Worm (Caenorhabditis elegans) whole organism, young adult: ENCODE results near the gene tos-1.

ENCODE experiments used
- B0035.1 ChIP-seq: sonication (generic microtip); optimal IDR thresholded peaks from 2 replicates; lab custom pipeline; 2016; ENCODE audit warnings: missing genetic modification characterization, mild to moderate bottlenecking, missing compliant biosample characterization, missing genotype, missing genetic modification reagents
- C06A6.2 ChIP-seq: fragments of 200-800 bp; sonication (Bioruptor generic); conservative IDR thresholded peaks from 2 replicates; pipeline ENCODE4 v1.3.6; 2022; ENCODE audit warnings: missing genetic modification characterization, missing compliant biosample characterization
- F10E7.11 ChIP-seq: sonication (generic microtip); optimal IDR thresholded peaks from 2 replicates; lab custom pipeline; 2017; ENCODE audit warnings: mild to moderate bottlenecking, missing genetic modification characterization, moderate library complexity, missing compliant biosample characterization
- F22D6.2 ChIP-seq: sonication (generic microtip); optimal IDR thresholded peaks from 2 replicates; lab custom pipeline; 2016; ENCODE audit warnings: mild to moderate bottlenecking, missing genetic modification characterization, missing compliant biosample characterization
- F33H1.4 ChIP-seq: fragments of 200-800 bp; sonication (Bioruptor generic); IDR thresholded peaks from 2 replicates; pipeline ENCODE4 v1.3.6; 2022; ENCODE audit warnings: missing genetic modification reagents, missing genetic modification characterization, missing compliant biosample characterization
- F37B4.10 ChIP-seq: fragments of 200-800 bp; sonication (Bioruptor generic); IDR thresholded peaks from 2 replicates; pipeline ENCODE4 v1.3.6; 2022; ENCODE audit warnings: missing genetic modification characterization, missing compliant biosample characterization
- F39B2.1 ChIP-seq: fragments of 200-800 bp; sonication (Bioruptor generic); IDR thresholded peaks from 2 replicates; pipeline ENCODE4 v1.3.6; 2022; ENCODE audit warnings: missing genetic modification reagents, missing genetic modification characterization, missing compliant biosample characterization
- F57A8.1 ChIP-seq: fragments of 200-800 bp; sonication (Bioruptor generic); optimal IDR thresholded peaks from 2 replicates; lab custom pipeline; 2018; ENCODE audit warnings: mild to moderate bottlenecking, missing genetic modification characterization, moderate library complexity, missing compliant biosample characterization
- K11D2.4 ChIP-seq: fragments of 200-800 bp; sonication (Bioruptor generic); IDR thresholded peaks from 2 replicates; pipeline ENCODE4 v1.3.6; 2022; ENCODE audit warnings: missing genetic modification reagents, missing genetic modification characterization, missing compliant biosample characterization
- Y56A3A.18 ChIP-seq: fragments of 200-800 bp; sonication (Bioruptor generic); IDR thresholded peaks from 2 replicates; pipeline ENCODE4 v1.3.6; 2022; ENCODE audit warnings: missing genetic modification reagents, missing genetic modification characterization, missing compliant biosample characterization
- Y95B8A.8 ChIP-seq: fragments of 200-800 bp; sonication (Bioruptor generic); IDR thresholded peaks from 2 replicates; pipeline ENCODE4 v1.3.6; 2022; ENCODE audit warnings: missing genetic modification reagents, missing genetic modification characterization, missing compliant biosample characterization
- atf-7 ChIP-seq: sonication (generic microtip); optimal IDR thresholded peaks from 2 replicates; lab custom pipeline; 2017; ENCODE audit warnings: mild to moderate bottlenecking, missing genetic modification characterization, missing compliant biosample characterization
- attf-3 ChIP-seq: fragments of 200-800 bp; sonication (Bioruptor generic); conservative IDR thresholded peaks from 2 replicates; pipeline ENCODE4 v1.3.6; 2022; ENCODE audit warnings: missing genetic modification reagents, missing genetic modification characterization, missing compliant biosample characterization
- attf-5 ChIP-seq: fragments of 200-800 bp; sonication (Bioruptor generic); optimal IDR thresholded peaks from 2 replicates; lab custom pipeline; 2018; ENCODE audit warnings: mild to moderate bottlenecking, missing genetic modification characterization, missing compliant biosample characterization
- bed-1 ChIP-seq: fragments of 200-800 bp; sonication (Bioruptor generic); IDR thresholded peaks from 2 replicates; pipeline ENCODE4 v1.3.6; 2022; ENCODE audit warnings: missing genetic modification reagents, missing genetic modification characterization, missing compliant biosample characterization
- bed-2 ChIP-seq: fragments of 200-800 bp; sonication (Bioruptor generic); IDR thresholded peaks from 2 replicates; pipeline ENCODE4 v1.3.6; 2022; ENCODE audit warnings: missing genetic modification reagents, missing genetic modification characterization, missing compliant biosample characterization
- ccch-3 ChIP-seq: fragments of 200-800 bp; sonication (Bioruptor generic); optimal IDR thresholded peaks from 2 replicates; lab custom pipeline; 2018; ENCODE audit warnings: mild to moderate bottlenecking, missing genetic modification characterization, missing compliant biosample characterization
- cebp-1 ChIP-seq, 2 experiments: fragments of 200-800 bp in 1 of 2; sonication (Bioruptor generic) in 1 of 2; sonication (generic microtip) in 1 of 2; IDR thresholded peaks in 1 of 2; optimal IDR thresholded peaks in 1 of 2; 2 replicates each; pipeline versions ENCODE4 v1.3.6 to Lab custom; 2017 to 2022; ENCODE audit warnings: missing compliant biosample characterization in 2 of 2, missing genetic modification characterization in 2 of 2, mild to moderate bottlenecking in 1 of 2, missing genetic modification reagents in 1 of 2, moderate library complexity in 1 of 2
- cebp-2 ChIP-seq: fragments of 200-800 bp; sonication (Bioruptor generic); IDR thresholded peaks from 2 replicates; pipeline ENCODE4 v1.3.6; 2022; ENCODE audit warnings: missing genetic modification characterization, missing compliant biosample characterization
- chd-7 ChIP-seq: sonication (generic microtip); optimal IDR thresholded peaks from 2 replicates; lab custom pipeline; 2016; ENCODE audit warnings: mild to moderate bottlenecking, missing genetic modification characterization, moderate library complexity, missing compliant biosample characterization
- egl-44 ChIP-seq: fragments of 200-800 bp; sonication (Bioruptor generic); IDR thresholded peaks from 2 replicates; pipeline ENCODE4 v1.3.6; 2022; ENCODE audit warnings: missing genetic modification reagents, missing genetic modification characterization, missing compliant biosample characterization
- ets-4 ChIP-seq: fragments of 200-800 bp; sonication (Bioruptor generic); optimal IDR thresholded peaks from 2 replicates; lab custom pipeline; 2018; ENCODE audit warnings: mild to moderate bottlenecking, missing genetic modification characterization, missing compliant biosample characterization
- hlh-26 ChIP-seq: fragments of 200-800 bp; sonication (Bioruptor generic); conservative IDR thresholded peaks from 2 replicates; pipeline ENCODE4 v1.3.6; 2022; ENCODE audit warnings: missing genetic modification reagents, missing genetic modification characterization, missing compliant biosample characterization
- hmg-20 ChIP-seq: fragments of 200-800 bp; sonication (Bioruptor generic); IDR thresholded peaks from 2 replicates; pipeline ENCODE4 v1.3.6; 2022; ENCODE audit warnings: missing genetic modification reagents, missing genetic modification characterization, missing compliant biosample characterization
- lin-35 ChIP-seq, 3 experiments: fragments of 150-350 bp in 2 of 3; sonication (generic microtip) in 1 of 3; optimal IDR thresholded peaks; 2 replicates each; lab custom pipeline; 2014 to 2018; ENCODE audit warnings: missing biosample characterization in 3 of 3, missing genetic modification characterization in 3 of 3, missing genetic modification reagents in 3 of 3
- lsl-1 ChIP-seq: fragments of 200-800 bp; sonication (Bioruptor generic); optimal IDR thresholded peaks from 2 replicates; lab custom pipeline; 2018; ENCODE audit warnings: mild to moderate bottlenecking, missing genetic modification characterization, moderate library complexity, missing compliant biosample characterization
- lsy-27 ChIP-seq: sonication (generic microtip); optimal IDR thresholded peaks from 2 replicates; lab custom pipeline; 2017; ENCODE audit warnings: missing genetic modification characterization, mild to moderate bottlenecking, missing compliant biosample characterization, antibody characterized with exemption, missing genotype, borderline replicate concordance; ENCODE audit not compliant: insufficient read depth
- madf-8 ChIP-seq: fragments of 200-800 bp; sonication (Bioruptor generic); conservative IDR thresholded peaks from 2 replicates; pipeline ENCODE4 v1.3.6; 2022; ENCODE audit warnings: missing genetic modification reagents, missing genetic modification characterization, missing compliant biosample characterization
- mes-4 ChIP-seq: sonication (generic microtip); optimal IDR thresholded peaks from 2 replicates; lab custom pipeline; 2016; ENCODE audit warnings: missing genotype, missing genetic modification characterization, missing compliant biosample characterization
- mxl-1 ChIP-seq: sonication (generic microtip); optimal IDR thresholded peaks from 2 replicates; lab custom pipeline; 2016; ENCODE audit warnings: missing genetic modification characterization, missing compliant biosample characterization
- nfya-1 ChIP-seq: sonication (generic microtip); optimal IDR thresholded peaks from 2 replicates; lab custom pipeline; 2017; ENCODE audit warnings: antibody characterized with exemption, missing compliant biosample characterization, missing genetic modification characterization, borderline replicate concordance; ENCODE audit not compliant: insufficient read depth
- nfya-2 ChIP-seq: fragments of 200-800 bp; sonication (Bioruptor generic); IDR thresholded peaks from 2 replicates; pipeline ENCODE4 v1.3.6; 2022; ENCODE audit warnings: missing genetic modification reagents, missing genetic modification characterization, missing compliant biosample characterization
- nfyb-1 ChIP-seq: fragments of 200-800 bp; sonication (Bioruptor generic); IDR thresholded peaks from 2 replicates; pipeline ENCODE4 v1.3.6; 2022; ENCODE audit warnings: missing genetic modification reagents, missing genetic modification characterization, missing compliant biosample characterization
- nhr-179 ChIP-seq: sonication (generic microtip); optimal IDR thresholded peaks from 2 replicates; lab custom pipeline; 2016; ENCODE audit warnings: mild to moderate bottlenecking, missing genetic modification characterization, missing compliant biosample characterization
- rpc-1 ChIP-seq, 2 experiments: fragments of 150-350 bp in 1 of 2; sonication (generic microtip) in 1 of 2; optimal IDR thresholded peaks; 2 replicates each; lab custom pipeline; 2014 to 2018; ENCODE audit warnings: missing biosample characterization in 1 of 2, missing genetic modification characterization in 1 of 2, missing genetic modification reagents in 1 of 2, missing genotype in 1 of 2
- snpc-1.3 ChIP-seq: sonication (generic microtip); optimal IDR thresholded peaks from 2 replicates; lab custom pipeline; 2017; ENCODE audit warnings: missing genetic modification characterization, mild to moderate bottlenecking, missing compliant biosample characterization, antibody characterized with exemption, moderate library complexity, missing genotype, missing genetic modification reagents; ENCODE audit not compliant: insufficient read depth
- snpc-4 ChIP-seq, 5 experiments: fragments of 150-350 bp in 1 of 5; sonication (generic microtip) in 4 of 5; optimal IDR thresholded peaks; 2 replicates each; lab custom pipeline; 2014 to 2018; ENCODE audit warnings: missing genetic modification characterization in 5 of 5, missing biosample characterization in 3 of 5, antibody characterized with exemption in 2 of 5, mild to moderate bottlenecking in 2 of 5, missing compliant biosample characterization in 2 of 5, missing genotype in 2 of 5, moderate library complexity in 2 of 5, missing genetic modification reagents in 1 of 5
- tbp1 ChIP-seq: fragments of 200-800 bp; sonication (Bioruptor generic); optimal IDR thresholded peaks from 2 replicates; lab custom pipeline; 2018; ENCODE audit warnings: mild to moderate bottlenecking, missing genetic modification characterization, missing compliant biosample characterization
- unc-130 ChIP-seq: sonication (generic microtip); optimal IDR thresholded peaks from 2 replicates; lab custom pipeline; 2016; ENCODE audit warnings: missing genetic modification reagents, missing genetic modification characterization, missing compliant biosample characterization
- unc-62 ChIP-seq: fragments of 150-350 bp; optimal IDR thresholded peaks from 2 replicates; lab custom pipeline; 2014; ENCODE audit warnings: missing biosample characterization, missing genetic modification reagents, missing genetic modification characterization
- ztf-18 ChIP-seq: sonication (generic microtip); optimal IDR thresholded peaks from 2 replicates; lab custom pipeline; 2016; ENCODE audit warnings: missing genotype, mild to moderate bottlenecking, missing genetic modification characterization, missing compliant biosample characterization
- ztf-22 ChIP-seq: fragments of 200-800 bp; sonication (Bioruptor generic); optimal IDR thresholded peaks from 2 replicates; lab custom pipeline; 2018; ENCODE audit warnings: mild to moderate bottlenecking, missing genetic modification characterization, moderate library complexity, missing compliant biosample characterization
- ztf-25 ChIP-seq: fragments of 200-800 bp; sonication (Bioruptor generic); IDR thresholded peaks from 2 replicates; pipeline ENCODE4 v1.3.6; 2022; ENCODE audit warnings: missing genetic modification reagents, missing genetic modification characterization, missing compliant biosample characterization

tos-1 gene

DNA sequence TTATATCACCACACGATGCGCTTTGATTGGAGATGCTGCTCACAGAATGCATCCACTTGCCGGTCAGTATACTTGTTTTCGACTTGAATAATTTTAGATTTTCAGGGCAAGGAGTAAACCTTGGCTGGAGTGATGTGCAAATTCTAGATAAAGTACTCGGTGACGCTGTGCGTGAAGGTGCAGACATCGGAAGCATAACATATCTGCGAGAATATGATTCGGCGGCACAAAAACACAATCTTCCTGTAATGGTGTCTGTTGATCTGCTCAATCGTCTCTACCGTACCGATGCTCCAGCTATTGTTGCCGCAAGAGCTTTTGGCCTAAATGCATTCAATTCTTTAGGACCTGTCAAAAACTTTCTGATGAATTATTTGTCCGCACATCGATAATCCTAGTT, 5.6 kb downstream of the tos-1 start (continued):
- TF ChIP-seq attf-5, result peak; percentile 17
- no peak for TF ChIP-seq nhr-179 (tag; lab: Kevin White, UChicago)
- no peak for TF ChIP-seq lsl-1 (GFP tag; lab: Kevin White, UChicago)
- TF ChIP-seq chd-7 (tag; lab: Kevin White, UChicago), result peak; percentile 49
- no peak for TF ChIP-seq B0035.1
- TF ChIP-seq unc-62, result no peak
- no peak for TF ChIP-seq lsy-27 (tag; lab: Kevin White, UChicago)
- no peak for TF ChIP-seq mxl-1 (tag; lab: Kevin White, UChicago)
- TF ChIP-seq, all 124 proteins: peak for 29

DNA sequence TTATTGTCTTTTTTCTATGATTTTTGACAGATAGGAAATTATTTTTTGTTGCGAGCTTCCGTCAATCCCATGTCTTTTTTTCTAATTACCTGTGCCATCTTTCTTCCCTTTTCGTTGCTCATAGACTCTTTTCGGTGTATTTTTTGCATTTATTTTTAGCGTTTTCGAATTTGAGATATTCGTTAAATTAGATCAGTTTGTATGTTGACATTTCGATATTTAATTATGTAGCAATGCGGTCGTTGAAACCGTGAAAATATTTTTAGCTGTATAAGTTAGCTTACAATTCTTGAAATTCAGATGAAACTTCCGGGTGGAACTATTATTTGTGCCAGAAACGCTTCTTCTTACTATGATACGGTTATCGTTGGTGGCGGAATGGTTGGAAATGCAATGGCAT, 7.5 kb downstream of the tos-1 start, which contains the start of gene coq-6:
coq-6 (plus strand) TSS at position 301 of the 400 bp plus-strand sequence.
- TF ChIP-seq mes-4 (tag; lab: Kevin White, UChicago) (no peak), cebp-1 (GFP tag; IDR thresholded peaks at IDR 0.05; lab: Robert Waterston, UW) (no peak), cebp-1 (tag; optimal IDR thresholded peaks at IDR 0.05; lab: Kevin White, UChicago) (peak; percentile 1)

DNA sequence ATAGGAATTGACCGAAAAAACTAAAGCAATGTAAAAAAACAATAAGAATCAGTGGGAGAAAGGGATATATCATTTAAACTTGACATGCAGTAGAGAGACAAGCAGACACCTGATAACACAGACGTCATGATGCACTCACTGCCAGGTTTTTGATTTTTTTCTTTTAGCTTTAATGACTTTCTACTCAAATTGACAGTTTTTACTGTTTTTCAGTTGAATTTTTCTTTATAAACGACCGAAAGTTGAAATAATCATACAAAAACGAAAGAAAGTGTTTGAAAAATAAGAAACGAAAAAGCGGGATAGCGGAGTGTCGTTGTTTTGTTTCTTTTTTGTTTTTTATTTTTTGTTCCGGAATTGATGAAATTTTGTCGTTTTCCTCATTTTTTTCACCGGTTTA, 9.8 kb downstream of the tos-1 start, which contains the start of gene ucp-4:
ucp-4 (plus strand) TSS at position 83 of the 400 bp plus-strand sequence.
- no peak for TF ChIP-seq snpc-4 (GFP tag; optimal IDR thresholded peaks at IDR 0.05; lab: Kevin White, UChicago)
- TF ChIP-seq snpc-4 (tag; optimal IDR thresholded peaks at IDR 0.05; lab: Kevin White, UChicago), result peak in 1 of 4 experiments; percentile 33
- TF ChIP-seq hlh-26 (GFP tag; lab: Robert Waterston, UW), result no peak
- no peak for TF ChIP-seq nfya-1 (tag; lab: Kevin White, UChicago)
- no peak for TF ChIP-seq lin-35 (GFP tag; optimal IDR thresholded peaks at IDR 0.05; lab: Kevin White, UChicago)
- no peak for TF ChIP-seq snpc-1.3 (tag; lab: Kevin White, UChicago)
- TF ChIP-seq C06A6.2 (GFP tag; lab: Robert Waterston, UW), result no peak
- no peak for TF ChIP-seq hmg-20 (GFP tag; lab: Robert Waterston, UW)
- no peak for TF ChIP-seq unc-130 (GFP tag; lab: Kevin White, UChicago)
- no peak for TF ChIP-seq ets-4 (GFP tag; lab: Kevin White, UChicago)
- no peak for TF ChIP-seq ztf-18
- no peak for TF ChIP-seq F33H1.4 (GFP tag; lab: Robert Waterston, UW)
- no peak for TF ChIP-seq tbp1 (GFP tag; lab: Kevin White, UChicago)
- no peak for TF ChIP-seq Y56A3A.18 (GFP tag; lab: Robert Waterston, UW)
- no peak for TF ChIP-seq ztf-22 (GFP tag; lab: Kevin White, UChicago)
- TF ChIP-seq egl-44 (GFP tag; lab: Robert Waterston, UW), result peak; percentile 30; the same call in 1 of the 2 replicates
- TF ChIP-seq rpc-1 (optimal IDR thresholded peaks at IDR 0.05; lab: Kevin White, UChicago), result no peak
- TF ChIP-seq rpc-1 (tag; optimal IDR thresholded peaks at IDR 0.05; lab: Kevin White, UChicago), result no peak
- no peak for TF ChIP-seq F10E7.11 (tag; lab: Kevin White, UChicago)
- TF ChIP-seq attf-3 (GFP tag; lab: Robert Waterston, UW), result peak; percentile 76
- TF ChIP-seq F39B2.1 (GFP tag; lab: Robert Waterston, UW), result no peak
- TF ChIP-seq nfya-2 (GFP tag; lab: Robert Waterston, UW), result no peak
- no peak for TF ChIP-seq mxl-1 (tag; lab: Kevin White, UChicago)
- no peak for TF ChIP-seq cebp-2 (GFP tag; lab: Robert Waterston, UW)
- TF ChIP-seq Y95B8A.8 (GFP tag; lab: Robert Waterston, UW), result no peak
- no peak for TF ChIP-seq bed-1 (GFP tag; lab: Robert Waterston, UW)
- no peak for TF ChIP-seq F37B4.10 (GFP tag; lab: Robert Waterston, UW)
- no peak for TF ChIP-seq F22D6.2
- no peak for TF ChIP-seq bed-2 (GFP tag; lab: Robert Waterston, UW)
- TF ChIP-seq madf-8 (GFP tag; lab: Robert Waterston, UW), result no peak
- TF ChIP-seq ztf-25 (GFP tag; lab: Robert Waterston, UW), result no peak
- TF ChIP-seq unc-62, result peak; percentile 75
- TF ChIP-seq atf-7 (tag; lab: Kevin White, UChicago), result peak; percentile 4
- no peak for TF ChIP-seq attf-5
- no peak for TF ChIP-seq F57A8.1 (GFP tag; lab: Kevin White, UChicago)
- no peak for TF ChIP-seq nfyb-1 (GFP tag; lab: Robert Waterston, UW)
- no peak for TF ChIP-seq ccch-3 (GFP tag; lab: Kevin White, UChicago)
- TF ChIP-seq K11D2.4 (GFP tag; lab: Robert Waterston, UW), result no peak
